Fruit fly (Drosophila melanogaster): ENCODE data around the gene ClpP.

dm6 chr2L:10366525-10366924 lies 9.9 kb downstream of the ClpP start, which contains the start of gene CG5056:
- TF ChIP-seq CG10348 (GFP tag; IDR thresholded peaks at IDR 0.05) (no peak), CG9948 (tag; optimal IDR thresholded peaks at IDR 0.05) (peak; percentile 30), CG13204 (GFP tag; optimal IDR thresholded peaks at IDR 0.05) (no peak), CG15710 (tag; optimal IDR thresholded peaks at IDR 0.05) (peak; percentile 40), CG12605 (GFP tag; IDR thresholded peaks at IDR 0.05) (peak; percentile 11; the same call in 1 of the 2 replicates), CG8301 (tag; optimal IDR thresholded peaks at IDR 0.05) (no peak), rn (GFP tag; IDR thresholded peaks at IDR 0.05) (no peak), Ets98B (GFP tag; IDR thresholded peaks at IDR 0.05) (peak; percentile 29; the same call in 1 of the 2 replicates), CG17806 (tag; optimal IDR thresholded peaks at IDR 0.05) (peak; percentile 6), Pif1B (GFP tag; optimal IDR thresholded peaks at IDR 0.05) (no peak), D1 (tag; optimal IDR thresholded peaks at IDR 0.05) (no peak)
